Fruit fly (Drosophila melanogaster): ENCODE measurements around the gene CG5245.
A peak's percentile ranks its signal among the peaks of the same experiment; 100 is the strongest.

Gene CG5245

DNA sequence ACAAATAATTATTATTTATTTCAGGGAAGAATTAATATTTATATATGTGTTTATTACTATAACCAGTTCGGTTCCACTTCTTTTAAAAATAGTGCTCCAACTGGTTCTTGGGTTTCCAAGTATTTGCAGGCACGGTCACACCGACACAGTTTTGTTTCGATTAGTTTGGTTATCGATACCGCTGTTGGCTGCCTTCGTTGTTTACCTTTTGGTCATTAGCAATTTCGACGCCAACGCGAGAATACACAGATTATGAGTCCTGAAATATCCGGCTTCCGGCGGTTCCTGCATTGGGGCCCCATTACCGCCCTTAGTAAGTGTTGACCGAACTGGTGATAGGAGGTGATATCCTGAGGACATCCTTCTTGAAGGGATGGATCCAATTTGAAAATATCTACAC, 21.2 kb upstream of the CG5245 start, which contains the start of gene CG5196 (continued):
- TF ChIP-seq Neu2 (GFP tag; optimal IDR thresholded peaks at IDR 0.05; ENCODE audit: borderline replicate concordance), result no peak
- no peak for TF ChIP-seq pho (GFP tag; optimal IDR thresholded peaks at IDR 0.05)
- TF ChIP-seq CG1602 (GFP tag; optimal IDR thresholded peaks at IDR 0.05), result no peak
- no peak for TF ChIP-seq sisA (GFP tag; IDR thresholded peaks at IDR 0.05)
- TF ChIP-seq CG4854 (GFP tag; optimal IDR thresholded peaks at IDR 0.05), result no peak
- TF ChIP-seq h (optimal IDR thresholded peaks at IDR 0.05), result no peak
- TF ChIP-seq CG8924 (tag; optimal IDR thresholded peaks at IDR 0.05), result peak; percentile 17
- TF ChIP-seq Dbx (GFP tag; IDR thresholded peaks at IDR 0.05), result no peak
- TF ChIP-seq rib (GFP tag; IDR thresholded peaks at IDR 0.05), result no peak
- no peak for TF ChIP-seq dan (GFP tag; IDR thresholded peaks at IDR 0.05)
- TF ChIP-seq CG33557 (GFP tag; optimal IDR thresholded peaks at IDR 0.05), result no peak
- TF ChIP-seq sc (optimal IDR thresholded peaks at IDR 0.05), result no peak
- TF ChIP-seq sc (GFP tag; optimal IDR thresholded peaks at IDR 0.05), result no peak
- TF ChIP-seq Gsc (GFP tag; IDR thresholded peaks at IDR 0.05), result no peak
- peak; percentile 5 for TF ChIP-seq CoRest (tag; optimal IDR thresholded peaks at IDR 0.05)
- TF ChIP-seq run (tag; optimal IDR thresholded peaks at IDR 0.05), result no peak
- TF ChIP-seq CG7963 (GFP tag; IDR thresholded peaks at IDR 0.05; ENCODE audit: partially characterized antibody), result peak; percentile 55; the same call in 2 of the 3 replicates
- TF ChIP-seq CG43689 (GFP tag; IDR thresholded peaks at IDR 0.05), result no peak
- TF ChIP-seq dmrt99B (tag; optimal IDR thresholded peaks at IDR 0.05), result no peak
- no peak for TF ChIP-seq Fer2 (tag; optimal IDR thresholded peaks at IDR 0.05)
- TF ChIP-seq Elba2 (GFP tag; optimal IDR thresholded peaks at IDR 0.05), result no peak
- 0 out of 3 replicates have a peak, but pooled peaks have one; percentile 27 for TF ChIP-seq zfh1 (GFP tag; IDR thresholded peaks at IDR 0.05)
- TF ChIP-seq CG13624 (GFP tag; optimal IDR thresholded peaks at IDR 0.05), result no peak
- no peak for TF ChIP-seq CG16815 (GFP tag; optimal IDR thresholded peaks at IDR 0.05)
- TF ChIP-seq Dip2 (GFP tag; IDR thresholded peaks at IDR 0.05), result no peak
- TF ChIP-seq Lhr (GFP tag; optimal IDR thresholded peaks at IDR 0.05), result peak; percentile 49
- TF ChIP-seq shn (GFP tag; optimal IDR thresholded peaks at IDR 0.05), result no peak
- no peak for TF ChIP-seq gsb (GFP tag; IDR thresholded peaks at IDR 0.05)
- TF ChIP-seq CG13123 (GFP tag; optimal IDR thresholded peaks at IDR 0.05), result no peak
- peak; percentile 70 for TF ChIP-seq HLH4C (GFP tag; IDR thresholded peaks at IDR 0.05; ENCODE audit: partially characterized antibody)
- TF ChIP-seq az2 (GFP tag; optimal IDR thresholded peaks at IDR 0.05), result no peak
- no peak for TF ChIP-seq ssp (GFP tag; IDR thresholded peaks at IDR 0.05)
- TF ChIP-seq wek (GFP tag; optimal IDR thresholded peaks at IDR 0.05), result peak; percentile 9
- no peak for TF ChIP-seq Blimp-1 (GFP tag; optimal IDR thresholded peaks at IDR 0.05)
- TF ChIP-seq ap (GFP tag; IDR thresholded peaks at IDR 0.05), result no peak
- TF ChIP-seq Mad (GFP tag; optimal IDR thresholded peaks at IDR 0.05), result no peak
- no peak for TF ChIP-seq btn (GFP tag; optimal IDR thresholded peaks at IDR 0.05)
- TF ChIP-seq CG4328 (GFP tag; optimal IDR thresholded peaks at IDR 0.05), result no peak
- TF ChIP-seq Dll (GFP tag; IDR thresholded peaks at IDR 0.05; ENCODE audit: partially characterized antibody), result peak; percentile 64
- TF ChIP-seq salm (tag; optimal IDR thresholded peaks at IDR 0.05), result no peak
- no peak for TF ChIP-seq Hsf (GFP tag; optimal IDR thresholded peaks at IDR 0.05)
- no peak for TF ChIP-seq CG10565 (GFP tag; optimal IDR thresholded peaks at IDR 0.05)
- no peak for TF ChIP-seq Atf6 (GFP tag; IDR thresholded peaks at IDR 0.05)
- TF ChIP-seq CG17359 (tag; optimal IDR thresholded peaks at IDR 0.05), result no peak
- peak; percentile 76 for TF ChIP-seq trem (tag; optimal IDR thresholded peaks at IDR 0.05)
- TF ChIP-seq CG33213 (GFP tag; optimal IDR thresholded peaks at IDR 0.05), result no peak
- peak; percentile 40 for TF ChIP-seq CHES-1-like (GFP tag; optimal IDR thresholded peaks at IDR 0.05)
- TF ChIP-seq cg (GFP tag; optimal IDR thresholded peaks at IDR 0.05), result no peak
- no peak for TF ChIP-seq CG8089 (GFP tag; optimal IDR thresholded peaks at IDR 0.05)
- peak; percentile 23 for TF ChIP-seq CG34376 (GFP tag; optimal IDR thresholded peaks at IDR 0.05)
- TF ChIP-seq vnd (GFP tag; IDR thresholded peaks at IDR 0.05; ENCODE audit: partially characterized antibody), result peak; percentile 61; the same call in 2 of the 3 replicates
- no peak for TF ChIP-seq Hmx (GFP tag; optimal IDR thresholded peaks at IDR 0.05)

All from whole organism, embryonic.